Worm (Caenorhabditis elegans) whole organism, L4 larva: ENCODE measurements around the gene R10D12.7.

ENCODE experiments used
- F10B5.3 ChIP-seq: sonication (generic microtip); optimal IDR thresholded peaks from 2 replicates; lab custom pipeline; 2016; ENCODE audit warnings: mild to moderate bottlenecking, missing genetic modification characterization, missing compliant biosample characterization
- F44E2.7 ChIP-seq: fragments of 200-800 bp; sonication (Bioruptor generic); IDR thresholded peaks from 2 replicates; pipeline ENCODE4 v2.1.2; 2022; ENCODE audit warnings: missing genetic modification characterization, missing compliant biosample characterization
- F49E8.2 ChIP-seq: sonication (generic microtip); optimal IDR thresholded peaks from 2 replicates; lab custom pipeline; 2016; ENCODE audit warnings: missing compliant biosample characterization, mild to moderate bottlenecking, missing genetic modification characterization, borderline replicate concordance
- R02D3.7 ChIP-seq: fragments of 150-350 bp; sonication (generic microtip); optimal IDR thresholded peaks from 3 replicates; lab custom pipeline; 2014; ENCODE audit warnings: missing biosample characterization, missing genetic modification characterization
- T20F7.1 ChIP-seq: fragments of 200-800 bp; sonication (Bioruptor generic); optimal IDR thresholded peaks from 2 replicates; lab custom pipeline; 2018; ENCODE audit warnings: mild to moderate bottlenecking, missing genetic modification characterization, missing compliant biosample characterization
- Y48G9A.11 ChIP-seq: fragments of 200-800 bp; sonication (Bioruptor generic); IDR thresholded peaks from 2 replicates; pipeline ENCODE4 v1.3.6; 2022; ENCODE audit warnings: missing genetic modification reagents, missing genetic modification characterization, missing compliant biosample characterization
- Y75B8A.6 ChIP-seq: fragments of 200-800 bp; sonication (Bioruptor generic); IDR thresholded peaks from 2 replicates; pipeline ENCODE4 v1.3.6; 2022; ENCODE audit warnings: missing genetic modification reagents, missing genetic modification characterization, missing compliant biosample characterization
- attf-4 ChIP-seq: sonication (generic microtip); optimal IDR thresholded peaks from 3 replicates; lab custom pipeline; 2017; ENCODE audit warnings: missing biosample characterization, missing genetic modification characterization
- ceh-20 ChIP-seq: fragments of 200-800 bp; sonication (Bioruptor generic); IDR thresholded peaks from 2 replicates; pipeline ENCODE4 v1.3.6; 2022; ENCODE audit warnings: missing genetic modification reagents, missing genetic modification characterization, missing compliant biosample characterization
- ceh-28 ChIP-seq: fragments of 150-350 bp; optimal IDR thresholded peaks from 2 replicates; lab custom pipeline; 2014; ENCODE audit warnings: missing biosample characterization, missing genetic modification reagents, missing genetic modification characterization
- ceh-44 ChIP-seq: fragments of 200-800 bp; sonication (Bioruptor generic); IDR thresholded peaks from 2 replicates; pipeline ENCODE4 v1.3.6; 2022; ENCODE audit warnings: missing genetic modification reagents, missing genetic modification characterization, missing compliant biosample characterization
- ceh-62 ChIP-seq: sonication (generic microtip); optimal IDR thresholded peaks from 2 replicates; lab custom pipeline; 2017; ENCODE audit warnings: missing biosample characterization, missing genetic modification characterization
- cey-2 ChIP-seq: sonication (generic microtip); optimal IDR thresholded peaks from 3 replicates; lab custom pipeline; 2017; ENCODE audit warnings: missing genetic modification characterization, mild to moderate bottlenecking, missing compliant biosample characterization, antibody characterized with exemption, borderline replicate concordance; ENCODE audit not compliant: insufficient read depth
- ctbp-1 ChIP-seq: fragments of 200-800 bp; sonication (Bioruptor generic); IDR thresholded peaks from 2 replicates; pipeline ENCODE4 v1.3.6; 2022; ENCODE audit warnings: missing genetic modification reagents, missing genetic modification characterization, missing compliant biosample characterization
- daf-12 ChIP-seq: fragments of 150-350 bp; optimal IDR thresholded peaks from 2 replicates; lab custom pipeline; 2014; ENCODE audit warnings: missing biosample characterization, missing genetic modification reagents, missing genetic modification characterization
- daf-16 ChIP-seq, 3 experiments: sonication (generic microtip); optimal IDR thresholded peaks; 2 replicates each; lab custom pipeline; 2016 to 2017; ENCODE audit warnings: missing genetic modification characterization in 3 of 3, missing genetic modification reagents in 3 of 3, mild to moderate bottlenecking in 2 of 3, missing compliant biosample characterization in 2 of 3, missing biosample characterization in 1 of 3, moderate library complexity in 1 of 3
- daf-19 ChIP-seq: fragments of 200-800 bp; sonication (Bioruptor generic); conservative IDR thresholded peaks from 2 replicates; pipeline ENCODE4 v1.3.6; 2022; ENCODE audit warnings: missing genetic modification characterization, missing compliant biosample characterization
- dmd-6 ChIP-seq: fragments of 200-800 bp; sonication (Bioruptor generic); IDR thresholded peaks from 2 replicates; pipeline ENCODE4 v1.3.6; 2022; ENCODE audit warnings: missing genetic modification reagents, missing genetic modification characterization, missing compliant biosample characterization
- dpl-1 ChIP-seq: fragments of 150-350 bp; optimal IDR thresholded peaks from 2 replicates; lab custom pipeline; 2014; ENCODE audit warnings: missing biosample characterization, missing genetic modification reagents, missing genetic modification characterization
- hif-1 ChIP-seq, 2 experiments: sonication (generic microtip); optimal IDR thresholded peaks; 2 replicates each; lab custom pipeline; 2016 to 2017; ENCODE audit warnings: missing compliant biosample characterization in 2 of 2, missing genetic modification characterization in 2 of 2, missing genetic modification reagents in 2 of 2, missing genotype in 2 of 2, mild to moderate bottlenecking in 1 of 2
- hlh-11 ChIP-seq: fragments of 200-800 bp; sonication (Bioruptor generic); optimal IDR thresholded peaks from 2 replicates; lab custom pipeline; 2018; ENCODE audit warnings: mild to moderate bottlenecking, missing genetic modification characterization, missing compliant biosample characterization
- lim-7 ChIP-seq: fragments of 200-800 bp; sonication (Bioruptor generic); IDR thresholded peaks from 2 replicates; pipeline ENCODE4 v1.3.6; 2022; ENCODE audit warnings: missing genetic modification characterization, missing compliant biosample characterization
- lin-15B ChIP-seq: fragments of 150-350 bp; sonication (generic microtip); optimal IDR thresholded peaks from 3 replicates; lab custom pipeline; 2014; ENCODE audit warnings: missing biosample characterization, missing genetic modification characterization
- lin-29 ChIP-seq: fragments of 200-800 bp; sonication (Bioruptor generic); IDR thresholded peaks from 2 replicates; pipeline ENCODE4 v1.3.6; 2022; ENCODE audit warnings: missing genetic modification reagents, missing genetic modification characterization, missing compliant biosample characterization
- lin-38 ChIP-seq: fragments of 200-800 bp; sonication (Bioruptor generic); IDR thresholded peaks from 2 replicates; pipeline ENCODE4 v1.3.6; 2022; ENCODE audit warnings: missing genetic modification reagents, missing genetic modification characterization, missing compliant biosample characterization
- lir-3 ChIP-seq: sonication (generic microtip); optimal IDR thresholded peaks from 2 replicates; lab custom pipeline; 2016; ENCODE audit warnings: mild to moderate bottlenecking, missing genetic modification characterization, missing compliant biosample characterization
- mdt-29 ChIP-seq: fragments of 200-800 bp; sonication (Bioruptor generic); IDR thresholded peaks from 2 replicates; pipeline ENCODE4 v1.3.6; 2022; ENCODE audit warnings: missing genetic modification reagents, missing genetic modification characterization, missing compliant biosample characterization
- mep-1 ChIP-seq: fragments of 150-350 bp; sonication (generic microtip); optimal IDR thresholded peaks from 3 replicates; lab custom pipeline; 2014; ENCODE audit warnings: missing biosample characterization, missing genetic modification characterization
- nhr-102 ChIP-seq: sonication (generic microtip); optimal IDR thresholded peaks from 2 replicates; lab custom pipeline; 2016; ENCODE audit warnings: mild to moderate bottlenecking, missing genetic modification characterization, moderate library complexity, missing compliant biosample characterization
- nhr-237 ChIP-seq: sonication (generic microtip); optimal IDR thresholded peaks from 2 replicates; lab custom pipeline; 2017; ENCODE audit warnings: missing biosample characterization, missing genetic modification characterization
- nhr-25 ChIP-seq: sonication (generic microtip); optimal IDR thresholded peaks from 2 replicates; lab custom pipeline; 2017; ENCODE audit warnings: missing genetic modification characterization, mild to moderate bottlenecking, missing compliant biosample characterization, antibody characterized with exemption, moderate library complexity, borderline replicate concordance; ENCODE audit not compliant: insufficient read depth
- nhr-28 ChIP-seq: fragments of 150-350 bp; optimal IDR thresholded peaks from 2 replicates; lab custom pipeline; 2014; ENCODE audit warnings: missing biosample characterization, missing genetic modification characterization
- nhr-42 ChIP-seq: fragments of 200-800 bp; sonication (Bioruptor generic); IDR thresholded peaks from 2 replicates; pipeline ENCODE4 v1.3.6; 2022; ENCODE audit warnings: missing genetic modification characterization, missing compliant biosample characterization
- nhr-48 ChIP-seq: sonication (generic microtip); optimal IDR thresholded peaks from 2 replicates; lab custom pipeline; 2016; ENCODE audit warnings: mild to moderate bottlenecking, missing genetic modification characterization, missing compliant biosample characterization
- nhr-77 ChIP-seq: fragments of 150-350 bp; optimal IDR thresholded peaks from 2 replicates; lab custom pipeline; 2014; ENCODE audit warnings: missing biosample characterization, missing genetic modification characterization
- pha-4 ChIP-seq, 2 experiments: fragments of 150-350 bp in 1 of 2; fragments of 200-800 bp in 1 of 2; sonication (Bioruptor generic) in 1 of 2; IDR thresholded peaks in 1 of 2; optimal IDR thresholded peaks in 1 of 2; 2 replicates each; pipeline versions ENCODE4 v1.3.6 to Lab custom; 2014 to 2022; ENCODE audit warnings: missing genetic modification characterization in 2 of 2, missing genetic modification reagents in 2 of 2, missing biosample characterization in 1 of 2, missing compliant biosample characterization in 1 of 2
- pqm-1 ChIP-seq: sonication (generic microtip); optimal IDR thresholded peaks from 2 replicates; lab custom pipeline; 2017; ENCODE audit warnings: missing biosample characterization, missing genetic modification characterization
- rbr-2 ChIP-seq: sonication (generic microtip); optimal IDR thresholded peaks from 2 replicates; lab custom pipeline; 2016; ENCODE audit warnings: missing genotype, missing genetic modification characterization, missing compliant biosample characterization
- saeg-2 ChIP-seq: fragments of 200-800 bp; sonication (Bioruptor generic); IDR thresholded peaks from 2 replicates; pipeline ENCODE4 v1.3.6; 2022; ENCODE audit warnings: missing genetic modification reagents, missing genetic modification characterization, missing compliant biosample characterization
- skn-1 ChIP-seq: fragments of 150-350 bp; optimal IDR thresholded peaks from 2 replicates; lab custom pipeline; 2014; ENCODE audit warnings: missing biosample characterization, missing genetic modification characterization
- spr-1 ChIP-seq: sonication (generic microtip); optimal IDR thresholded peaks from 2 replicates; lab custom pipeline; 2016; ENCODE audit warnings: mild to moderate bottlenecking, missing genetic modification characterization, missing compliant biosample characterization
- tag-97 ChIP-seq: fragments of 200-800 bp; sonication (Bioruptor generic); IDR thresholded peaks from 2 replicates; pipeline ENCODE4 v1.3.6; 2022; ENCODE audit warnings: missing genetic modification characterization, missing compliant biosample characterization
- unc-130 ChIP-seq: sonication (generic microtip); optimal IDR thresholded peaks from 2 replicates; lab custom pipeline; 2016; ENCODE audit warnings: missing genetic modification reagents, missing genetic modification characterization, missing compliant biosample characterization
- vab-7 ChIP-seq: fragments of 200-800 bp; sonication (Bioruptor generic); IDR thresholded peaks from 2 replicates; pipeline ENCODE4 v1.3.6; 2022; ENCODE audit warnings: missing genetic modification reagents, missing genetic modification characterization, missing compliant biosample characterization
- zip-2 ChIP-seq: fragments of 150-350 bp; optimal IDR thresholded peaks from 2 replicates; lab custom pipeline; 2014; ENCODE audit warnings: missing biosample characterization, missing genetic modification characterization
- ztf-11 ChIP-seq: fragments of 150-350 bp; optimal IDR thresholded peaks from 2 replicates; lab custom pipeline; 2014; ENCODE audit warnings: missing biosample characterization, missing genetic modification characterization

Gene R10D12.7

DNA sequence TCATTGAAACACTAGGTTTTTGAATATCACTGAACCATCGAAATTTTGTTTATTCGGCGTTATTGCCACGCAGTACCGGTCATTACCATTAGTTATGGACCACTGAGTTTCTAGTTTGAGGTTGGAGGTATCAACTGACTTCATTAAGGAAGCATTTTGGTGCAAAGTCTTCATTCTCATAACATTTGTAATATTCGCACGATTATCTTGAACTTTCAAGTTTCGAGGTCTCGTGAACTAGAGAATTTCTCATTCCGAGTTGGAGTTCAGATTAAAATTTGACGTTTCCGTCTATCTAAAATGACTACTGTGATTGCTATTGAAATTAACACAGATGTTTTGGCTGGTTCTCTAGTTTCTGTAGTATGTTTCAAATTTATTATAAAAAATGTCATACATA, 29.1 kb upstream of the R10D12.7 start, which contains the start of gene srx-42:
srx-42 (plus strand) TSS at position 301 of the 400 bp plus-strand sequence.
- TF ChIP-seq ceh-62 (tag; lab: Kevin White, UChicago) (no peak), vab-7 (GFP tag; lab: Robert Waterston, UW) (no peak), R02D3.7 (tag; lab: Kevin White, UChicago) (no peak), lin-38 (GFP tag; lab: Robert Waterston, UW) (no peak), nhr-48 (tag; lab: Kevin White, UChicago) (no peak), ztf-11 (tag; lab: Kevin White, UChicago) (no peak), nhr-25 (tag; lab: Kevin White, UChicago) (no peak), ceh-44 (GFP tag; lab: Robert Waterston, UW) (no peak), T20F7.1 (GFP tag; lab: Kevin White, UChicago) (no peak), pha-4 (GFP tag; IDR thresholded peaks at IDR 0.05; lab: Robert Waterston, UW) (no peak), pha-4 (tag; optimal IDR thresholded peaks at IDR 0.05; lab: Kevin White, UChicago) (no peak), mdt-29 (GFP tag; lab: Robert Waterston, UW) (no peak), ctbp-1 (GFP tag; lab: Robert Waterston, UW) (no peak), lim-7 (GFP tag; lab: Robert Waterston, UW) (no peak), ceh-20 (GFP tag; lab: Robert Waterston, UW) (no peak), Y48G9A.11 (no peak), mep-1 (tag; lab: Kevin White, UChicago) (no peak), unc-130 (GFP tag; lab: Kevin White, UChicago) (no peak), hif-1 (tag; optimal IDR thresholded peaks at IDR 0.05; lab: Kevin White, UChicago) (no peak), tag-97 (no peak), lir-3 (tag; lab: Kevin White, UChicago) (no peak)

DNA sequence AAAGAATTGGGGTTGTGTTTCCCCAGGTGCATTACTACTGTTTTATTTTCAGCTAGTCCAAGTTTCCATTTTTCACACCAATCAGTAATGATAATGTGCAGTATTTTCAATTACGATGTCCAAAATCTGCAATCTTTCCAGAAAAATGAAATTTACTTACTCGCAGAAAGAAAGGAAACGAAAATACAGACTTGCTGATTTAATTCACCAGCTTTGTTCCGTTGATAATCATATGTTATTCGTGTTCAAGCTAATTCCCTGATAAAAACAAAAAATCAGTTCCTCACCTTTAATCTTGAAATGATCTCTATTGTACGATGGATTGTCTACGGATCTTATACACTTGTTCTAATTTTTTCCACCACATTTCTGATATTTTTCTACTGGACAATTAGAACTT, 26.0 kb upstream of the R10D12.7 start, which contains the start of gene srxa-11:
srxa-11 (plus strand) TSS at position 301 of the 400 bp plus-strand sequence.
- no peak for TF ChIP-seq ceh-62 (tag; lab: Kevin White, UChicago)
- TF ChIP-seq F44E2.7 (GFP tag; lab: Robert Waterston, UW) = no peak
- TF ChIP-seq rbr-2 = no peak
- TF ChIP-seq nhr-77 (tag; lab: Kevin White, UChicago) = no peak
- no peak for TF ChIP-seq lin-15B (tag; lab: Kevin White, UChicago)
- no peak for TF ChIP-seq daf-12 (tag; lab: Kevin White, UChicago)
- TF ChIP-seq Y48G9A.11 = no peak
- TF ChIP-seq dpl-1 = no peak
- TF ChIP-seq nhr-28 (tag; lab: Kevin White, UChicago) = no peak
- no peak for TF ChIP-seq nhr-42 (GFP tag; lab: Robert Waterston, UW)
- TF ChIP-seq cey-2 (tag; lab: Kevin White, UChicago) = no peak
- TF ChIP-seq daf-16 (GFP tag; optimal IDR thresholded peaks at IDR 0.05; lab: Kevin White, UChicago) = no peak
- TF ChIP-seq daf-16 (tag; optimal IDR thresholded peaks at IDR 0.05; lab: Kevin White, UChicago) = no peak
- no peak for TF ChIP-seq nhr-48 (tag; lab: Kevin White, UChicago)
- TF ChIP-seq lim-7 (GFP tag; lab: Robert Waterston, UW) = no peak
- no peak for TF ChIP-seq saeg-2 (GFP tag; lab: Robert Waterston, UW)
- no peak for TF ChIP-seq F10B5.3
- no peak for TF ChIP-seq F49E8.2 (tag; lab: Kevin White, UChicago)
- no peak for TF ChIP-seq attf-4 (tag; lab: Kevin White, UChicago)
- TF ChIP-seq ceh-20 (GFP tag; lab: Robert Waterston, UW) = no peak

DNA sequence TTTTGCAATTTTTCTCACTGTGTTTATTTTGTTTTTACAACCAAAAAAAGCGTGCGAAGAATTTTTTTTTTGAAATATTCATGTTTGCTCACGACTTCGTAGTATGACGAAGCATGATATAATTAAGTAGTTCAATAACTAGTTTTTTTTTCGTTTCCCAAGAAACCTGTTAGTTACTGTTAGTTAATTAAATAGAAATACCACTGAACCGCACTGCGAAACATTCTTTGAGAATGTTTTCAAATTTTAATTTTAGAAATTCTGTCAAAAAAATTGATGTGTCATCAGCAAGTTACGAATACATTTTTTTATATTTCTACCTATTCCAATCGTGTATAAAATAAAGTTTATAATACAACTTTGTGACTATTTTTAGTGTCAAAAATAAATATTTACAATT, 23.5 kb upstream of the R10D12.7 start, which contains the start of gene srxa-12:
srxa-12 (plus strand) TSS at position 301 of the 400 bp plus-strand sequence.
- TF ChIP-seq zip-2 (no peak), vab-7 (GFP tag; lab: Robert Waterston, UW) (no peak), hif-1 (tag; optimal IDR thresholded peaks at IDR 0.05; lab: Kevin White, UChicago) (no peak), pqm-1 (no peak), skn-1 (tag; lab: Kevin White, UChicago) (no peak), ceh-28 (tag; lab: Kevin White, UChicago) (no peak), nhr-237 (no peak), Y75B8A.6 (GFP tag; lab: Robert Waterston, UW) (no peak), lin-29 (GFP tag; lab: Robert Waterston, UW) (no peak), spr-1 (tag; lab: Kevin White, UChicago) (no peak), nhr-102 (tag; lab: Kevin White, UChicago) (no peak), saeg-2 (GFP tag; lab: Robert Waterston, UW) (no peak), daf-19 (GFP tag; lab: Robert Waterston, UW) (no peak), dmd-6 (GFP tag; lab: Robert Waterston, UW) (no peak), hlh-11 (tag; lab: Kevin White, UChicago) (no peak), pha-4 (GFP tag; IDR thresholded peaks at IDR 0.05; lab: Robert Waterston, UW) (no peak), pha-4 (tag; optimal IDR thresholded peaks at IDR 0.05; lab: Kevin White, UChicago) (no peak)
